Fruit fly (Drosophila melanogaster): ENCODE data around the gene RpS15Aa.

DNA sequence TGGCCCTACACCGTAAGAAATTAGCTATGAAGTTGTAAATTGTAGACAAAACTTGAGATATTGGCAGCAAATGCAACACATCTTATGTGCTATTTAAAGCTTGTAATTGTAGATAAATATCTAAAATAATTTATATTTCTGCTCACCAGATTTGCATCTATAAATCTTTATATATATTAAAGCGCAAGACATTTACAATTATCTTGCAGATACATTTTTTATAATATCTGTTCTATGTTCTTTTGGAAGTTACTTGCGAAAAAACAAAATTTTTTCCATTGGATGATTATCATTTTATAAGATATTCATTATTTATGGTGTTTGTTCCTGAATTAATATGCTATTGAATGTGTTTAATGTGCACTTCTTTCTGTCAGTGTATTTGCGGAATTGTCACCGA, 23.2 kb downstream of the RpS15Aa start:
- TF ChIP-seq CG16779 (tag; optimal IDR thresholded peaks at IDR 0.05) (no peak), Smox (GFP tag; optimal IDR thresholded peaks at IDR 0.05) (peak; percentile 15), pdm3 (GFP tag; optimal IDR thresholded peaks at IDR 0.05) (no peak), Ets21C (GFP tag; optimal IDR thresholded peaks at IDR 0.05) (no peak), CG8632 (GFP tag; optimal IDR thresholded peaks at IDR 0.05) (peak; percentile 34), dac (GFP tag; optimal IDR thresholded peaks at IDR 0.05) (no peak), CG32006 (GFP tag; optimal IDR thresholded peaks at IDR 0.05) (peak; percentile 59), ss (GFP tag; optimal IDR thresholded peaks at IDR 0.05) (no peak), Sox15 (GFP tag; optimal IDR thresholded peaks at IDR 0.05) (no peak), Hr38 (GFP tag; optimal IDR thresholded peaks at IDR 0.05) (no peak), fkh (GFP tag; optimal IDR thresholded peaks at IDR 0.05) (no peak), CG11762 (GFP tag; optimal IDR thresholded peaks at IDR 0.05; ENCODE audit: insufficient read depth) (no peak)
